Worm (Caenorhabditis elegans): Measurements from ENCODE around the gene Y57G11A.4.

DNA sequence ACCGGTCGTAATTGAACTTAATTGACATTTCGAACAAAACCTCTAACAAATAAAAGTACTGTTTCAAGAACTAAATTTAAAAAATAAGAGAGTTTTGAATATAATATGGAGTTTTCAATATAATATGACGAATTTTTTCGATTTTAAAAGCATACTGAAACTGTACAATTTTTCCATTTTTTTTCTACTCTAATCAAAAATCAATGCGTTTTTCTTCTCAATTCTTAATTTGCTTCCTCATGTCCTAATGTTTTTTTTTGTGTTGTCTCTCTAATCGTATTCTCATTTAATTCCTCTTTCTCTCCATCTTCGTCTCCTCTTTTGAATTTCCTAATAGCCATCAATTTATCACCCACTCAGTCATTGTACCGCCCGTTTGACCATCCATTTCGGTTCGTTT lies at the start of gene Y57G11A.4:
- TF ChIP-seq nhr-77 (tag; optimal IDR thresholded peaks at IDR 0.05) (no peak), snpc-4 (tag; optimal IDR thresholded peaks at IDR 0.05) (no peak), lsy-2 (tag; optimal IDR thresholded peaks at IDR 0.05) (no peak)
